Worm (Caenorhabditis elegans) whole organism, L4 larva: ENCODE results near the gene T07C12.10.

Source experiments
- F26F4.8 ChIP-seq: fragments of 200-800 bp; sonication (Bioruptor generic); conservative IDR thresholded peaks from 2 replicates; pipeline ENCODE4 v1.3.6; 2022; ENCODE audit warnings: missing genetic modification characterization, missing compliant biosample characterization
- F44E2.7 ChIP-seq: fragments of 200-800 bp; sonication (Bioruptor generic); IDR thresholded peaks from 2 replicates; pipeline ENCODE4 v2.1.2; 2022; ENCODE audit warnings: missing genetic modification characterization, missing compliant biosample characterization
- T20F7.1 ChIP-seq: fragments of 200-800 bp; sonication (Bioruptor generic); optimal IDR thresholded peaks from 2 replicates; lab custom pipeline; 2018; ENCODE audit warnings: mild to moderate bottlenecking, missing genetic modification characterization, missing compliant biosample characterization
- T26A8.4 ChIP-seq: fragments of 200-800 bp; sonication (Bioruptor generic); IDR thresholded peaks from 2 replicates; pipeline ENCODE4 v1.3.6; 2022; ENCODE audit warnings: missing genetic modification characterization, missing compliant biosample characterization
- Y75B8A.6 ChIP-seq: fragments of 200-800 bp; sonication (Bioruptor generic); IDR thresholded peaks from 2 replicates; pipeline ENCODE4 v1.3.6; 2022; ENCODE audit warnings: missing genetic modification reagents, missing genetic modification characterization, missing compliant biosample characterization
- ZK337.2 ChIP-seq: fragments of 200-800 bp; sonication (Bioruptor generic); IDR thresholded peaks from 2 replicates; pipeline ENCODE4 v1.3.6; 2022; ENCODE audit warnings: missing genetic modification reagents, missing genetic modification characterization, missing compliant biosample characterization
- ceh-28 ChIP-seq: fragments of 150-350 bp; optimal IDR thresholded peaks from 2 replicates; lab custom pipeline; 2014; ENCODE audit warnings: missing biosample characterization, missing genetic modification reagents, missing genetic modification characterization
- daf-12 ChIP-seq: fragments of 150-350 bp; optimal IDR thresholded peaks from 2 replicates; lab custom pipeline; 2014; ENCODE audit warnings: missing biosample characterization, missing genetic modification reagents, missing genetic modification characterization
- daf-16 ChIP-seq, 3 experiments: sonication (generic microtip); optimal IDR thresholded peaks; 2 replicates each; lab custom pipeline; 2016 to 2017; ENCODE audit warnings: missing genetic modification characterization in 3 of 3, missing genetic modification reagents in 3 of 3, mild to moderate bottlenecking in 2 of 3, missing compliant biosample characterization in 2 of 3, missing biosample characterization in 1 of 3, moderate library complexity in 1 of 3
- daf-19 ChIP-seq: fragments of 200-800 bp; sonication (Bioruptor generic); conservative IDR thresholded peaks from 2 replicates; pipeline ENCODE4 v1.3.6; 2022; ENCODE audit warnings: missing genetic modification characterization, missing compliant biosample characterization
- daf-8 ChIP-seq: fragments of 200-800 bp; sonication (Bioruptor generic); IDR thresholded peaks from 2 replicates; pipeline ENCODE4 v1.3.6; 2022; ENCODE audit warnings: missing genetic modification characterization, missing compliant biosample characterization
- dmd-8 ChIP-seq: fragments of 200-800 bp; sonication (Bioruptor generic); IDR thresholded peaks from 2 replicates; pipeline ENCODE4 v1.3.6; 2022; ENCODE audit warnings: missing genetic modification characterization, missing compliant biosample characterization
- dmd-9 ChIP-seq: fragments of 200-800 bp; sonication (Bioruptor generic); IDR thresholded peaks from 2 replicates; pipeline ENCODE4 v1.3.6; 2022; ENCODE audit warnings: missing genetic modification reagents, missing genetic modification characterization, missing compliant biosample characterization
- dve-1 ChIP-seq: sonication (generic microtip); optimal IDR thresholded peaks from 2 replicates; lab custom pipeline; 2017; ENCODE audit warnings: antibody characterized with exemption, mild to moderate bottlenecking, missing genetic modification characterization, missing compliant biosample characterization; ENCODE audit not compliant: insufficient read depth
- egl-43 ChIP-seq: fragments of 200-800 bp; sonication (Bioruptor generic); IDR thresholded peaks from 2 replicates; pipeline ENCODE4 v1.3.6; 2022; ENCODE audit warnings: missing genetic modification reagents, missing genetic modification characterization, missing compliant biosample characterization
- hif-1 ChIP-seq, 2 experiments: sonication (generic microtip); optimal IDR thresholded peaks; 2 replicates each; lab custom pipeline; 2016 to 2017; ENCODE audit warnings: missing compliant biosample characterization in 2 of 2, missing genetic modification characterization in 2 of 2, missing genetic modification reagents in 2 of 2, missing genotype in 2 of 2, mild to moderate bottlenecking in 1 of 2
- hlh-30 ChIP-seq: sonication (generic microtip); optimal IDR thresholded peaks from 2 replicates; lab custom pipeline; 2017; ENCODE audit warnings: antibody characterized with exemption, mild to moderate bottlenecking, missing genetic modification characterization, missing compliant biosample characterization; ENCODE audit not compliant: insufficient read depth
- hmg-1.1 ChIP-seq: fragments of 200-800 bp; sonication (Bioruptor generic); IDR thresholded peaks from 2 replicates; pipeline ENCODE4 v1.3.6; 2022; ENCODE audit warnings: missing genetic modification reagents, missing genetic modification characterization, missing compliant biosample characterization
- lim-7 ChIP-seq: fragments of 200-800 bp; sonication (Bioruptor generic); IDR thresholded peaks from 2 replicates; pipeline ENCODE4 v1.3.6; 2022; ENCODE audit warnings: missing genetic modification characterization, missing compliant biosample characterization
- lin-13 ChIP-seq: fragments of 150-350 bp; optimal IDR thresholded peaks from 2 replicates; lab custom pipeline; 2014; ENCODE audit warnings: missing biosample characterization, missing genetic modification reagents, missing genetic modification characterization
- lin-29 ChIP-seq: fragments of 200-800 bp; sonication (Bioruptor generic); IDR thresholded peaks from 2 replicates; pipeline ENCODE4 v1.3.6; 2022; ENCODE audit warnings: missing genetic modification reagents, missing genetic modification characterization, missing compliant biosample characterization
- madf-9 ChIP-seq: fragments of 200-800 bp; sonication (Bioruptor generic); conservative IDR thresholded peaks from 2 replicates; pipeline ENCODE4 v1.3.6; 2022; ENCODE audit warnings: missing genetic modification reagents, missing genetic modification characterization, missing compliant biosample characterization
- mdl-1 ChIP-seq, 2 experiments: fragments of 150-350 bp in 1 of 2; sonication (generic microtip) in 1 of 2; optimal IDR thresholded peaks; 2 replicates each; lab custom pipeline; 2014 to 2017; ENCODE audit warnings: missing biosample characterization in 2 of 2, missing genetic modification characterization in 2 of 2
- mes-2 ChIP-seq: sonication (generic microtip); optimal IDR thresholded peaks from 2 replicates; lab custom pipeline; 2016; ENCODE audit warnings: missing genotype, mild to moderate bottlenecking, missing genetic modification characterization, missing compliant biosample characterization; ENCODE audit not compliant: poor library complexity, severe bottlenecking
- mxl-2 ChIP-seq: fragments of 200-800 bp; sonication (Bioruptor generic); conservative IDR thresholded peaks from 2 replicates; pipeline ENCODE4 v1.3.6; 2022; ENCODE audit warnings: missing genetic modification reagents, missing genetic modification characterization, missing compliant biosample characterization
- nhr-11 ChIP-seq: fragments of 150-350 bp; optimal IDR thresholded peaks from 2 replicates; lab custom pipeline; 2014; ENCODE audit warnings: missing biosample characterization, missing genetic modification characterization
- nhr-25 ChIP-seq: sonication (generic microtip); optimal IDR thresholded peaks from 2 replicates; lab custom pipeline; 2017; ENCODE audit warnings: missing genetic modification characterization, mild to moderate bottlenecking, missing compliant biosample characterization, antibody characterized with exemption, moderate library complexity, borderline replicate concordance; ENCODE audit not compliant: insufficient read depth
- nhr-28 ChIP-seq: fragments of 150-350 bp; optimal IDR thresholded peaks from 2 replicates; lab custom pipeline; 2014; ENCODE audit warnings: missing biosample characterization, missing genetic modification characterization
- nhr-6 ChIP-seq: fragments of 150-350 bp; optimal IDR thresholded peaks from 2 replicates; lab custom pipeline; 2014; ENCODE audit warnings: missing biosample characterization, missing genetic modification characterization
- nhr-77 ChIP-seq: fragments of 150-350 bp; optimal IDR thresholded peaks from 2 replicates; lab custom pipeline; 2014; ENCODE audit warnings: missing biosample characterization, missing genetic modification characterization
- pqm-1 ChIP-seq: sonication (generic microtip); optimal IDR thresholded peaks from 2 replicates; lab custom pipeline; 2017; ENCODE audit warnings: missing biosample characterization, missing genetic modification characterization
- rbr-2 ChIP-seq: sonication (generic microtip); optimal IDR thresholded peaks from 2 replicates; lab custom pipeline; 2016; ENCODE audit warnings: missing genotype, missing genetic modification characterization, missing compliant biosample characterization
- saeg-2 ChIP-seq: fragments of 200-800 bp; sonication (Bioruptor generic); IDR thresholded peaks from 2 replicates; pipeline ENCODE4 v1.3.6; 2022; ENCODE audit warnings: missing genetic modification reagents, missing genetic modification characterization, missing compliant biosample characterization
- skn-1 ChIP-seq: fragments of 150-350 bp; optimal IDR thresholded peaks from 2 replicates; lab custom pipeline; 2014; ENCODE audit warnings: missing biosample characterization, missing genetic modification characterization
- snpc-4 ChIP-seq: fragments of 150-350 bp; optimal IDR thresholded peaks from 2 replicates; lab custom pipeline; 2014; ENCODE audit warnings: missing biosample characterization, missing genetic modification characterization
- tra-1 ChIP-seq: fragments of 200-800 bp; sonication (Bioruptor generic); IDR thresholded peaks from 2 replicates; pipeline ENCODE4 v1.3.6; 2022; ENCODE audit warnings: missing genetic modification reagents, missing genetic modification characterization, missing compliant biosample characterization
- unc-62 ChIP-seq, 3 experiments: fragments of 150-350 bp in 1 of 3; sonication (generic microtip); optimal IDR thresholded peaks in 2 of 3; peaks in 1 of 3; 1 replicate in 1 of 3; 2 replicates in 2 of 3; lab custom pipeline; 2014 to 2017; ENCODE audit warnings: missing biosample characterization in 3 of 3, missing genetic modification characterization in 3 of 3, missing genetic modification reagents in 3 of 3, missing genotype in 1 of 3
- vab-7 ChIP-seq: fragments of 200-800 bp; sonication (Bioruptor generic); IDR thresholded peaks from 2 replicates; pipeline ENCODE4 v1.3.6; 2022; ENCODE audit warnings: missing genetic modification reagents, missing genetic modification characterization, missing compliant biosample characterization
- zfp-2 ChIP-seq: sonication (generic microtip); optimal IDR thresholded peaks from 2 replicates; lab custom pipeline; 2016; ENCODE audit warnings: mild to moderate bottlenecking, missing genetic modification characterization, missing compliant biosample characterization
- zfp-3 ChIP-seq: fragments of 200-800 bp; sonication (Bioruptor generic); conservative IDR thresholded peaks from 2 replicates; pipeline ENCODE4 v1.3.6; 2022; ENCODE audit warnings: missing genetic modification reagents, missing genetic modification characterization, missing compliant biosample characterization
- ztf-11 ChIP-seq: fragments of 150-350 bp; optimal IDR thresholded peaks from 2 replicates; lab custom pipeline; 2014; ENCODE audit warnings: missing biosample characterization, missing genetic modification characterization

Gene T07C12.10

DNA sequence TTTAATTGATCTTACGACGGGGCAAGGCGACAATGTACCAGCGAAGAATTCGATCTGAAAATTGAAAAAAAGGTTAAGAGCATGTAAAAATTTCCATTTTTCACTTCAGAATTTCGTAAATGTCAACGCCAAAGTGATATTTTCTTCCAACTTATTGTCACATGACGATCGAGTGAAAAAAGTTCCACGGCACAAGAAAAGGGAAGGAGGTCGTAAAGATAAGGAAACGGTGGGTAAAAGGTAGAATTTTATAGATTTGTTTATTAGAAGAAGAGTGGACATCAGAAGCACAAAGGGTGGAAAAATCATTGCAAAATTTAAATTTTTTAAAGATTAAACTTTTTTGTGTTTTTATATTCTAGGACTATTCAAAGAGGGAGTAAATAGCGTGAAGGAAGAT is 32.3 kb downstream of the T07C12.10 start:
- TF ChIP-seq zfp-3 (GFP tag; lab: Robert Waterston, UW) = no peak
- TF ChIP-seq T20F7.1 (GFP tag; lab: Kevin White, UChicago) = no peak
- TF ChIP-seq rbr-2 = no peak
- no peak for TF ChIP-seq skn-1
- peak; percentile 69 for TF ChIP-seq dve-1 (tag; lab: Kevin White, UChicago)
- TF ChIP-seq ceh-28 (tag; lab: Kevin White, UChicago) = no peak
- TF ChIP-seq nhr-11 (tag; lab: Kevin White, UChicago) = no peak
- no peak for TF ChIP-seq ZK337.2 (GFP tag; lab: Robert Waterston, UW)
- TF ChIP-seq T26A8.4 (GFP tag; lab: Robert Waterston, UW) = no peak
- TF ChIP-seq mes-2 (tag; lab: Kevin White, UChicago) = no peak
- TF ChIP-seq daf-12 (tag; lab: Kevin White, UChicago) = no peak
- no peak for TF ChIP-seq ztf-11 (tag; lab: Kevin White, UChicago)
- no peak for TF ChIP-seq F44E2.7
- TF ChIP-seq nhr-77 (tag; lab: Kevin White, UChicago) = peak; percentile 48
- no peak for TF ChIP-seq tra-1 (GFP tag; lab: Robert Waterston, UW)
- TF ChIP-seq nhr-6 = no peak
- no peak for TF ChIP-seq snpc-4 (tag; lab: Kevin White, UChicago)
- TF ChIP-seq nhr-28 (tag; lab: Kevin White, UChicago) = peak; percentile 30
- TF ChIP-seq hif-1 (tag; optimal IDR thresholded peaks at IDR 0.05; lab: Kevin White, UChicago) = no peak
- TF ChIP-seq lin-29 = no peak
- TF ChIP-seq nhr-25 (tag; lab: Kevin White, UChicago) = no peak
- TF ChIP-seq madf-9 (GFP tag; lab: Robert Waterston, UW) = no peak
- TF ChIP-seq daf-16 (GFP tag; optimal IDR thresholded peaks at IDR 0.05; lab: Kevin White, UChicago) = no peak
- TF ChIP-seq daf-16 (tag; optimal IDR thresholded peaks at IDR 0.05; lab: Kevin White, UChicago) = peak; percentile 90
- no peak for TF ChIP-seq lim-7 (GFP tag; lab: Robert Waterston, UW)
- no peak for TF ChIP-seq daf-19 (GFP tag; lab: Robert Waterston, UW)
- no peak for TF ChIP-seq mxl-2 (GFP tag; lab: Robert Waterston, UW)
- TF ChIP-seq F26F4.8 (GFP tag; lab: Robert Waterston, UW) = no peak
- TF ChIP-seq egl-43 = no peak
- TF ChIP-seq hmg-1.1 (GFP tag; lab: Robert Waterston, UW) = no peak
- TF ChIP-seq zfp-2 (tag; lab: Kevin White, UChicago) = no peak
- TF ChIP-seq daf-8 = no peak
- TF ChIP-seq hlh-30 (tag; lab: Kevin White, UChicago) = peak; percentile 39
- TF ChIP-seq mdl-1 (tag; optimal IDR thresholded peaks at IDR 0.05; lab: Kevin White, UChicago) = no peak
- no peak for TF ChIP-seq Y75B8A.6
- no peak for TF ChIP-seq saeg-2 (GFP tag; lab: Robert Waterston, UW)
- TF ChIP-seq lin-13 (GFP tag; lab: Kevin White, UChicago) = no peak
- peak; percentile 16 for TF ChIP-seq pqm-1

DNA sequence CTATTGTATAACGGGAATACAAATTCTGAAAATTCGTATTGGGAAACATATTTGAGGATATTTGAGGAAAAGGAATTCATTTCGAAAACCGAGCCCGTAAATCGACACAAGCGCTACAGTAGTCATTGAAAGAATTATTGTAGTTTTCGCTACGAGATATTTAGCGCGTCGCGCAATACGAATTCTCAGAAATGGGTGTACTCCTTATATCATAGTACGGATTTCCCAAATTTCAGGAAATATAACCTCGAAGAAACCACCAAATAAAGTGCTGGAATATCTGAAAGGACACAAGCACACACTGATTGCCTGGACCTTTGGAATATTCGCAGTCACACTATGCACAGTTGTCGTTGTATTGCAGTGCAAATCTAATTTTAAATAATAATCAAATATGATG is 32.9 kb downstream of the T07C12.10 start:
- TF ChIP-seq dmd-9 (GFP tag; lab: Robert Waterston, UW) (no peak), nhr-77 (tag; lab: Kevin White, UChicago) (no peak), dmd-8 (GFP tag; lab: Robert Waterston, UW) (no peak), vab-7 (GFP tag; lab: Robert Waterston, UW) (no peak), unc-62 (GFP tag; optimal IDR thresholded peaks at IDR 0.05 in 1 of 2; lab: Kevin White, UChicago) (peak in 1 of 2 experiments; percentile 25), unc-62 (tag; optimal IDR thresholded peaks at IDR 0.05; lab: Kevin White, UChicago) (no peak)
